Worm (Caenorhabditis elegans) whole organism, L4/young adult: ENCODE results near the gene asp-9.

ENCODE experiments used
- dao-5 ChIP-seq: sonication (generic microtip); optimal IDR thresholded peaks from 2 replicates; lab custom pipeline; 2016; ENCODE audit warnings: missing genotype, missing genetic modification characterization, moderate library complexity, missing compliant biosample characterization
- him-1 ChIP-seq: sonication (generic microtip); optimal IDR thresholded peaks from 2 replicates; lab custom pipeline; 2016; ENCODE audit warnings: missing genotype, missing genetic modification reagents, missing genetic modification characterization, missing compliant biosample characterization

DNA sequence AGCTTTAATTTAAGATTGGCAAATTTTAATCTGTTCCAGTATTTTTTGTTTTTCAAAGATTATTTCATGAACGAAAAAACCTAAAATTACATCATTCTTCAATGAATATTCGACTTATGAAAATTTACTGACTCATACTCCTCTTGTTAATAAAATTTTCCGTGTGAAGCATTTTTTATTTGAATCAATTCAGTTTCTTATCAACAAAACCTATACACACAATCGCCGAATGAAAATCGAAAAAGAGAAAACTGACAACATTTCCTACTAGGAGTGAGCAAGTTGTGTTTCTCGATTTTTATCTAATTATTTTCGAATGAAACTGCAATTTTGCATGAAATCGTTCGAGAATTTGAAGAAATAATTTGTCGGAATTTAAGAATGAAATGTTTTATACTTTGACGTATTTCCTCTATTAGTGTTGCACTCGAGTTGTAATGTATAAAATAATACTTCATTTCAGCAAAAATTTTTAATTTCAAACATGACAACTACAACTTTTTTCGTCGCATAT, 44.9 kb downstream of the asp-9 start, which contains the start of gene F58F9.4:
- no peak for TF ChIP-seq dao-5 (tag; lab: Kevin White, UChicago)
- no peak for TF ChIP-seq him-1 (tag; lab: Kevin White, UChicago)
